Worm (Caenorhabditis elegans) whole organism, early embryonic: Measurements from ENCODE around the gene K09D9.3.

ENCODE experiments used
- B0310.2 ChIP-seq: sonication (generic microtip); optimal IDR thresholded peaks from 2 replicates; lab custom pipeline; 2016; ENCODE audit warnings: mild to moderate bottlenecking, missing genetic modification characterization, missing compliant biosample characterization
- F13C5.2 ChIP-seq: sonication (generic microtip); optimal IDR thresholded peaks from 2 replicates; lab custom pipeline; 2017; ENCODE audit warnings: mild to moderate bottlenecking, missing genetic modification characterization, inconsistent platforms, missing compliant biosample characterization
- aly-1 ChIP-seq: sonication (generic microtip); optimal IDR thresholded peaks from 2 replicates; lab custom pipeline; 2016; ENCODE audit warnings: missing genetic modification characterization, missing compliant biosample characterization
- ama-1 ChIP-seq: fragments of 150-350 bp; optimal IDR thresholded peaks from 2 replicates; lab custom pipeline; 2014
- ceh-13 ChIP-seq: fragments of 200-800 bp; sonication (Bioruptor generic); optimal IDR thresholded peaks from 2 replicates; lab custom pipeline; 2018; ENCODE audit warnings: mild to moderate bottlenecking, missing genetic modification characterization, missing compliant biosample characterization
- ceh-36 ChIP-seq: sonication (generic microtip); optimal IDR thresholded peaks from 2 replicates; lab custom pipeline; 2016; ENCODE audit warnings: missing genetic modification characterization, inconsistent platforms, missing compliant biosample characterization
- ets-7 ChIP-seq: sonication (generic microtip); optimal IDR thresholded peaks from 2 replicates; lab custom pipeline; 2016; ENCODE audit warnings: missing genotype, missing genetic modification characterization, missing compliant biosample characterization
- flt-1 ChIP-seq: fragments of 200-800 bp; sonication (Bioruptor generic); IDR thresholded peaks from 2 replicates; pipeline ENCODE4 v1.3.6; 2022; ENCODE audit warnings: missing genetic modification characterization, missing compliant biosample characterization
- hmbx-1 ChIP-seq: sonication (generic microtip); optimal IDR thresholded peaks from 2 replicates; lab custom pipeline; 2016; ENCODE audit warnings: mild to moderate bottlenecking, missing genetic modification characterization, missing compliant biosample characterization
- hmg-4 ChIP-seq: fragments of 200-800 bp; sonication (Bioruptor generic); optimal IDR thresholded peaks from 2 replicates; lab custom pipeline; 2018; ENCODE audit warnings: mild to moderate bottlenecking, missing genetic modification characterization, missing compliant biosample characterization
- hnd-1 ChIP-seq: sonication (generic microtip); optimal IDR thresholded peaks from 2 replicates; lab custom pipeline; 2016; ENCODE audit warnings: missing genetic modification characterization, missing compliant biosample characterization
- pes-1 ChIP-seq: fragments of 200-800 bp; sonication (Bioruptor generic); IDR thresholded peaks from 2 replicates; pipeline ENCODE4 v1.3.6; 2022; ENCODE audit warnings: missing genetic modification reagents, missing genetic modification characterization, missing compliant biosample characterization
- scrt-1 ChIP-seq: fragments of 200-800 bp; sonication (Bioruptor generic); IDR thresholded peaks from 2 replicates; pipeline ENCODE4 v1.3.6; 2022; ENCODE audit warnings: missing genetic modification characterization, missing compliant biosample characterization
- sea-1 ChIP-seq: fragments of 200-800 bp; sonication (Bioruptor generic); conservative IDR thresholded peaks from 2 replicates; pipeline ENCODE4 v1.3.6; 2022; ENCODE audit warnings: missing genetic modification characterization, missing compliant biosample characterization
- tbx-11 ChIP-seq: fragments of 200-800 bp; sonication (Bioruptor generic); IDR thresholded peaks from 2 replicates; pipeline ENCODE4 v1.3.6; 2022; ENCODE audit warnings: missing genetic modification characterization, missing compliant biosample characterization
- tbx-37 ChIP-seq: fragments of 200-800 bp; sonication (Bioruptor generic); conservative IDR thresholded peaks from 2 replicates; pipeline ENCODE4 v1.3.6; 2022; ENCODE audit warnings: missing genetic modification reagents, missing genetic modification characterization, missing compliant biosample characterization
- tra-4 ChIP-seq: sonication (generic microtip); optimal IDR thresholded peaks from 2 replicates; lab custom pipeline; 2017; ENCODE audit warnings: missing genetic modification characterization, missing compliant biosample characterization

K09D9.3 gene

DNA sequence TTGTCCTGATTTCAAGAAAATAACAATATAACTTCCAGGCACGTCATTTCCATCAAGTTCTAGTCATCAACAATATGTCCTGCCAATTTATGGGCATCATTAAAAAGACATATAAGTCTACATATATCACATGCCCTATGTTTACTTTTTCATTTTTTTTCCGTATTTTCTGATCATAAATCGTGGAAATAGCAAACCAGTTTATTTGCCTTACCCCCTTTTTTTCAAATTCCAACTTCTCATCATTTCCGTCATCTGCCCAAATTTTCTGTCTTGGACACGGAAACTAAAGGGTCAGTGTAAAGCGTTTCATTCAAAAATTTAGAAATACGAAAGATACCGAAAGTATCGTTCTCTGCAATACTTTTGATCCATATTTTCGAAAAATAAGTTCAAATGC lies 27.0 kb upstream of the K09D9.3 start:
- TF ChIP-seq hmg-4 (GFP tag; lab: Kevin White, UChicago) (no peak), ets-7 (tag; lab: Kevin White, UChicago) (no peak), sea-1 (no peak), tbx-11 (GFP tag; lab: Robert Waterston, UW) (no peak), B0310.2 (no peak), aly-1 (no peak), pes-1 (GFP tag; lab: Robert Waterston, UW) (no peak), tra-4 (tag; lab: Kevin White, UChicago) (no peak), ama-1 (lab: Kevin White, UChicago) (no peak), hnd-1 (tag; lab: Kevin White, UChicago) (no peak), hmbx-1 (tag; lab: Kevin White, UChicago) (no peak), ceh-36 (tag; lab: Kevin White, UChicago) (no peak), ceh-13 (GFP tag; lab: Kevin White, UChicago) (no peak), F13C5.2 (tag; lab: Kevin White, UChicago) (no peak), scrt-1 (GFP tag; lab: Robert Waterston, UW) (no peak), flt-1 (GFP tag; lab: Robert Waterston, UW) (no peak), tbx-37 (GFP tag; lab: Robert Waterston, UW) (no peak)

DNA sequence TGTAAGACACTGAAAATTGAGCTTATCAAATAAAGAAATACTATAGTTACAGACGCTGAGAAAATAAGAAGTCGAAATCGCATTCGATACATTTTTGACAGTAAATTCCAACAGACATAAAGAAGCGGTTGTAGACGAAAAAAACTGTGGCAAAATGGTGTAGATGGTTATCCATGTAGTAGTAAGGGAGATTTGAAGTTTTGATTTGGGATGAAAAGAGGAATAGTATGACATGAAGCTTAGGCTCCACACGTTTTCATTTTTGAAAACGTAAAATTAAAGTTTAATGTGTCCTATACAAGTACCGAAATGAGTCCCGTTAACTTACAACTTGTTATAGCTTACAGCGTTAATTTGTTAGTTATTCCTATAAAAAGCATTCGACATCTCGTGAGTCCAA lies 25.2 kb upstream of the K09D9.3 start, which contains the start of gene K09D9.9:
K09D9.9 (minus strand) TSS at position 101 of the 400 bp plus-strand sequence.
- TF ChIP-seq ets-7 (tag; lab: Kevin White, UChicago): no peak
- TF ChIP-seq tbx-37 (GFP tag; lab: Robert Waterston, UW): no peak
- no peak for TF ChIP-seq aly-1
- TF ChIP-seq F13C5.2 (tag; lab: Kevin White, UChicago): no peak
- no peak for TF ChIP-seq hmbx-1 (tag; lab: Kevin White, UChicago)
- TF ChIP-seq hnd-1 (tag; lab: Kevin White, UChicago): no peak
- TF ChIP-seq ama-1 (lab: Kevin White, UChicago): no peak
- no peak for TF ChIP-seq hmg-4 (GFP tag; lab: Kevin White, UChicago)
- TF ChIP-seq sea-1: no peak
- no peak for TF ChIP-seq pes-1 (GFP tag; lab: Robert Waterston, UW)
- no peak for TF ChIP-seq flt-1 (GFP tag; lab: Robert Waterston, UW)
- TF ChIP-seq B0310.2: no peak
- TF ChIP-seq ceh-13 (GFP tag; lab: Kevin White, UChicago): no peak
- no peak for TF ChIP-seq tra-4 (tag; lab: Kevin White, UChicago)
- TF ChIP-seq scrt-1 (GFP tag; lab: Robert Waterston, UW): no peak
- TF ChIP-seq tbx-11 (GFP tag; lab: Robert Waterston, UW): no peak

DNA sequence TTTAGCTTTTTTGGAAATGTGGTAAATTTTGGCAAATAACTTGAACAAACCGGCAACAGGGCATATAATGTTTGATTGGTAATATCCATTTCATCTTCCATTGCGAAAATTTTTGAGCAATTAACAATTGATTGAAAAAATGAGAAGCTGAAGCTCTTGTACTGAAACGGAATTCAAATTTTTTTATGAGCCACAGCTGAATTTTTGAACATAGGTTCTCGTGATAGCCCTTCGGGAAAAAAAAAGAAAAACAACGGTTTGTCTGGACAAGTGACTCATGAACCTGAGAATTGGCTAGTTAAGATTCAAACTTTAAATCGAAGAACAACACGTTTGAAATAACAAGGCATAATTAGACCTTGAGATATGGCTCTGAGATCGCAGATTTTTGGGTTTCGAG lies 23.4 kb upstream of the K09D9.3 start, which contains the start of gene srx-62:
srx-62 (minus strand) TSS at position 101 of the 400 bp plus-strand sequence.
- TF ChIP-seq flt-1 (GFP tag; lab: Robert Waterston, UW) (no peak), tbx-11 (GFP tag; lab: Robert Waterston, UW) (no peak), hmbx-1 (tag; lab: Kevin White, UChicago) (no peak), tra-4 (tag; lab: Kevin White, UChicago) (no peak), hmg-4 (GFP tag; lab: Kevin White, UChicago) (no peak), ceh-36 (tag; lab: Kevin White, UChicago) (no peak), hnd-1 (tag; lab: Kevin White, UChicago) (no peak), ets-7 (tag; lab: Kevin White, UChicago) (no peak), ama-1 (lab: Kevin White, UChicago) (no peak), aly-1 (no peak), pes-1 (GFP tag; lab: Robert Waterston, UW) (no peak), B0310.2 (no peak), ceh-13 (GFP tag; lab: Kevin White, UChicago) (no peak), scrt-1 (GFP tag; lab: Robert Waterston, UW) (no peak), F13C5.2 (tag; lab: Kevin White, UChicago) (no peak), tbx-37 (GFP tag; lab: Robert Waterston, UW) (no peak), sea-1 (no peak)

DNA sequence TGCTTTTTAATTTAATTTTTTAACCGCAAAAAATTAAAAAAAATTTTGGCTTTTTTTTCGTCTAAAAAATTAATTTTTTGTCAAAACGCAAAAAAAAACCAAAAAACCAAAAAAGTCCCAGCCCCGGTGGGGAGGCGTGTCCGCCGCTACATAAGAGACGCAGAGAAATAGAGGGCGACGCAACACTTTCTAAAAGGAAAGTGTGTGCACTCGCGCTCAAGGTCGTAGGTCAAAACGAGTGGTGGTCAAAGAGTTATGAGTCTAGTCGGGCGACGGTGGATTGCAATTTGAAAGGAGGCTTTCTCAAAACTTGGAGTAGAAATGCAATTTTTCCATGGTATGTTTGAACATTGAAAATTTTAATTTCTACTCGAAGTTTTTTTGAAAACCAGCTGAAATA lies 14.7 kb upstream of the K09D9.3 start:
- TF ChIP-seq tbx-37 (GFP tag; lab: Robert Waterston, UW) (no peak), F13C5.2 (tag; lab: Kevin White, UChicago) (no peak), hmg-4 (GFP tag; lab: Kevin White, UChicago) (no peak), aly-1 (no peak), ceh-36 (tag; lab: Kevin White, UChicago) (no peak), sea-1 (no peak), flt-1 (GFP tag; lab: Robert Waterston, UW) (no peak), hnd-1 (tag; lab: Kevin White, UChicago) (no peak), ets-7 (tag; lab: Kevin White, UChicago) (no peak), ceh-13 (GFP tag; lab: Kevin White, UChicago) (no peak), hmbx-1 (tag; lab: Kevin White, UChicago) (no peak)

DNA sequence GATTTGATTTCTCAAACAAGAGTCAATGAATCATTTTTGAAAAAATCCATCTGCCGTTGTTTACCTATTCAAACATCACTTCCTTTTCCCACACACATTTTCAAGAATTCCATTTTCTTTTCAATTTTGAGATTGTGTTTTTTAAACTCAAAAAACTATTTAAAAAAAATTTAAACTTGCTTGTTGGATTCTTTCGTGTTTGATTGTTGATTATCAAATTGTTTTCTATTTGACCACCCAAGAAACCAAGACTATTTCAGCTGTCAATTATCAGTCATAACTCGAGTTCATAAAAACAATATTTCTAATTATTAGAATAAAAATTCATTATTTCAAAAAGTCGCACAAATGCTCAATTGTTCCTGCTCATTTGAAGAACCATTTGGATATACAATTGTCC lies 14.1 kb upstream of the K09D9.3 start, which contains the start of gene srh-8:
srh-8 (plus strand) TSS at position 301 of the 400 bp plus-strand sequence.
- TF ChIP-seq tra-4 (tag; lab: Kevin White, UChicago): no peak
- TF ChIP-seq ceh-13 (GFP tag; lab: Kevin White, UChicago): no peak
- TF ChIP-seq tbx-11 (GFP tag; lab: Robert Waterston, UW): no peak
- no peak for TF ChIP-seq flt-1 (GFP tag; lab: Robert Waterston, UW)
- no peak for TF ChIP-seq aly-1
- TF ChIP-seq B0310.2: no peak

DNA sequence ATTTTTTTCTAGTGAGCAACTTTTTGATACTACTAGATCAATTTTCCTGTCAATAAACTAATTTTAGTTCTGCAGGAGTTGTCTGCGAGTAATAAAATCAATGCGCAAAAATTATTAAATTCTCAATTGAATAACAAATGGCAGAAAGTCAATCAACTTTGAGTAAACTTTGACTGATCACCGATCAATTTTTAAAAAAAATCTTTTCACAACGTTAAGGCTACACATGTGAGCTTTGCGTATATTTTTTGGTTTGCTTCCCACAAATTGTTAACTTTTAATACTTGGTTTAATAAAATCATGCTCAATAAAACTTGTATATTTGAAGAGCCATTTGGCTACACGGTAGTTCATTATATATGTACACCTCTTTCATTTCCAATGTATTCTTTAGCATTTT lies 11.4 kb upstream of the K09D9.3 start, which contains the start of gene srh-7:
srh-7 (plus strand) TSS at position 301 of the 400 bp plus-strand sequence.
- no peak for TF ChIP-seq ama-1 (lab: Kevin White, UChicago)
- TF ChIP-seq hnd-1 (tag; lab: Kevin White, UChicago): no peak
- no peak for TF ChIP-seq ceh-36 (tag; lab: Kevin White, UChicago)
- TF ChIP-seq aly-1: no peak
- TF ChIP-seq hmg-4 (GFP tag; lab: Kevin White, UChicago): no peak
- no peak for TF ChIP-seq ets-7 (tag; lab: Kevin White, UChicago)
- TF ChIP-seq flt-1 (GFP tag; lab: Robert Waterston, UW): no peak
- TF ChIP-seq B0310.2: no peak
- TF ChIP-seq tbx-37 (GFP tag; lab: Robert Waterston, UW): no peak
- TF ChIP-seq tra-4 (tag; lab: Kevin White, UChicago): no peak

DNA sequence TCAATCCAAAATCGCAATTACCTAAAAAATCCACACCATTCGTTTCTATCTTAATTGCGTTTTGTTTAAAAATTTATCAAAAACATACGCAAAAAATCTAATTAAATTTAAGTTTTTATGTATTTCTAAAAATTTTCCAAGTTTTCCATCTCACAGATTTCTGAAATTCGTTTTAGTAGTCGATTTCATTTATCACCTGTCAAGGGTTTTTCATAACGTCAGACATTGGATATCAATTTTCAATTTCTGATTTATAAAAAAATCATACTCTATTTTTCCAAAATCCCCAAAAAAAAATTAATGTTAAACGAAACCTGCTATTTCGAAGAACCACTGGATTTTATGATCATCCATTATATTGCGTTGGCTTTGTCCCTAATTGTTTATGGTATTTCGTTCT lies 9.1 kb upstream of the K09D9.3 start, which contains the start of gene srh-4:
srh-4 (plus strand) TSS at position 301 of the 400 bp plus-strand sequence.
- TF ChIP-seq hmbx-1 (tag; lab: Kevin White, UChicago): no peak
- TF ChIP-seq aly-1: no peak
- TF ChIP-seq B0310.2: no peak
- TF ChIP-seq ceh-36 (tag; lab: Kevin White, UChicago): no peak
- no peak for TF ChIP-seq F13C5.2 (tag; lab: Kevin White, UChicago)
- TF ChIP-seq hmg-4 (GFP tag; lab: Kevin White, UChicago): no peak
- TF ChIP-seq tbx-37 (GFP tag; lab: Robert Waterston, UW): no peak
- no peak for TF ChIP-seq ama-1 (lab: Kevin White, UChicago)
- TF ChIP-seq ceh-13 (GFP tag; lab: Kevin White, UChicago): no peak
- no peak for TF ChIP-seq ets-7 (tag; lab: Kevin White, UChicago)
- no peak for TF ChIP-seq scrt-1 (GFP tag; lab: Robert Waterston, UW)
- no peak for TF ChIP-seq sea-1
- no peak for TF ChIP-seq hnd-1 (tag; lab: Kevin White, UChicago)
- TF ChIP-seq tra-4 (tag; lab: Kevin White, UChicago): no peak
- no peak for TF ChIP-seq tbx-11 (GFP tag; lab: Robert Waterston, UW)
- no peak for TF ChIP-seq pes-1 (GFP tag; lab: Robert Waterston, UW)
- no peak for TF ChIP-seq flt-1 (GFP tag; lab: Robert Waterston, UW)
